Worm (Caenorhabditis elegans) whole organism, L1 larva: ENCODE data around the gene vha-7.
"Not testable (repeated sequence)": the region's sequence is repeated elsewhere in the genome, so short reads cannot be mapped to it uniquely, and the experiment has no call there.

ENCODE experiments used
- C16A3.4 ChIP-seq: fragments of 150-350 bp; optimal IDR thresholded peaks from 2 replicates; lab custom pipeline; 2014; ENCODE audit warnings: missing biosample characterization, missing genetic modification characterization
- C34B4.2 ChIP-seq: sonication (generic microtip); optimal IDR thresholded peaks from 2 replicates; lab custom pipeline; 2017; ENCODE audit warnings: mild to moderate bottlenecking, missing genetic modification characterization, missing compliant biosample characterization
- Y116A8C.19 ChIP-seq: sonication (generic microtip); optimal IDR thresholded peaks from 2 replicates; lab custom pipeline; 2016; ENCODE audit warnings: missing compliant biosample characterization, missing genetic modification characterization, borderline replicate concordance
- aha-1 ChIP-seq: fragments of 150-350 bp; optimal IDR thresholded peaks from 2 replicates; lab custom pipeline; 2014; ENCODE audit warnings: missing biosample characterization, missing genetic modification characterization
- aly-2 ChIP-seq: fragments of 150-350 bp; optimal IDR thresholded peaks from 2 replicates; lab custom pipeline; 2014; ENCODE audit warnings: missing biosample characterization, missing genetic modification characterization
- ceh-8 ChIP-seq: fragments of 200-800 bp; sonication (Bioruptor generic); optimal IDR thresholded peaks from 2 replicates; lab custom pipeline; 2018; ENCODE audit warnings: mild to moderate bottlenecking, missing genetic modification characterization, moderate library complexity, missing compliant biosample characterization
- ceh-90 ChIP-seq: sonication (generic microtip); optimal IDR thresholded peaks from 2 replicates; lab custom pipeline; 2016; ENCODE audit warnings: missing genetic modification characterization, missing compliant biosample characterization
- dpl-1 ChIP-seq, 3 experiments: fragments of 150-350 bp in 2 of 3; sonication (generic microtip) in 1 of 3; optimal IDR thresholded peaks; 2 replicates each; lab custom pipeline; 2014 to 2017; ENCODE audit warnings: missing biosample characterization in 3 of 3, missing genetic modification characterization in 3 of 3, missing genetic modification reagents in 3 of 3
- dsc-1 ChIP-seq: sonication (generic microtip); optimal IDR thresholded peaks from 2 replicates; lab custom pipeline; 2016; ENCODE audit warnings: mild to moderate bottlenecking, missing genetic modification characterization, missing compliant biosample characterization
- efl-1 ChIP-seq, 4 experiments: fragments of 150-350 bp; optimal IDR thresholded peaks in 3 of 4; peaks in 1 of 4; 1 replicate in 1 of 4; 2 replicates in 3 of 4; lab custom pipeline; 2014; ENCODE audit warnings: missing biosample characterization in 2 of 4, missing genetic modification characterization in 2 of 4, missing genetic modification reagents in 2 of 4
- egl-27 ChIP-seq, 2 experiments: fragments of 150-350 bp in 1 of 2; sonication (generic microtip); optimal IDR thresholded peaks; 3 replicates each; lab custom pipeline; 2017 to 2018; ENCODE audit warnings: missing biosample characterization in 2 of 2, missing genetic modification characterization in 2 of 2, missing genetic modification reagents in 2 of 2
- fkh-10 ChIP-seq: sonication (generic microtip); optimal IDR thresholded peaks from 2 replicates; lab custom pipeline; 2017; ENCODE audit warnings: missing biosample characterization, missing genetic modification reagents, missing genetic modification characterization
- irx-1 ChIP-seq: sonication (generic microtip); optimal IDR thresholded peaks from 2 replicates; lab custom pipeline; 2016; ENCODE audit warnings: missing genetic modification characterization, missing compliant biosample characterization
- isw-1 ChIP-seq: fragments of 200-800 bp; sonication (Bioruptor generic); IDR thresholded peaks from 2 replicates; pipeline ENCODE4 v1.3.6; 2022; ENCODE audit warnings: missing genetic modification characterization, missing compliant biosample characterization
- jun-1 ChIP-seq: fragments of 150-350 bp; optimal IDR thresholded peaks from 2 replicates; lab custom pipeline; 2014; ENCODE audit warnings: missing biosample characterization, missing genetic modification reagents, missing genetic modification characterization
- lin-14 ChIP-seq: fragments of 200-800 bp; sonication (Bioruptor generic); optimal IDR thresholded peaks from 2 replicates; lab custom pipeline; 2018; ENCODE audit warnings: mild to moderate bottlenecking, missing genetic modification characterization, moderate library complexity, missing compliant biosample characterization
- lin-15B ChIP-seq: fragments of 150-350 bp; sonication (generic microtip); optimal IDR thresholded peaks from 3 replicates; lab custom pipeline; 2014; ENCODE audit warnings: missing biosample characterization, missing genetic modification characterization
- lin-35 ChIP-seq, 2 experiments: fragments of 150-350 bp; optimal IDR thresholded peaks; 2 replicates each; lab custom pipeline; 2014; ENCODE audit warnings: missing biosample characterization in 2 of 2, missing genetic modification characterization in 2 of 2, missing genetic modification reagents in 2 of 2
- lsy-2 ChIP-seq, 2 experiments: fragments of 150-350 bp; optimal IDR thresholded peaks; 2 replicates each; lab custom pipeline; 2014; ENCODE audit warnings: missing biosample characterization in 2 of 2, missing genetic modification characterization in 2 of 2
- mdl-1 ChIP-seq, 2 experiments: fragments of 150-350 bp; optimal IDR thresholded peaks; 2 replicates each; lab custom pipeline; 2014 to 2017; ENCODE audit warnings: missing biosample characterization in 2 of 2, missing genetic modification characterization in 2 of 2, inconsistent platforms in 1 of 2
- mef-2 ChIP-seq: fragments of 150-350 bp; optimal IDR thresholded peaks from 2 replicates; lab custom pipeline; 2014; ENCODE audit warnings: missing biosample characterization, missing genetic modification characterization
- nhr-20 ChIP-seq: sonication (generic microtip); optimal IDR thresholded peaks from 2 replicates; lab custom pipeline; 2016; ENCODE audit warnings: mild to moderate bottlenecking, missing genetic modification characterization, missing compliant biosample characterization
- nhr-47 ChIP-seq: sonication (generic microtip); optimal IDR thresholded peaks from 2 replicates; lab custom pipeline; 2016; ENCODE audit warnings: mild to moderate bottlenecking, missing genetic modification characterization, moderate library complexity, missing compliant biosample characterization
- nhr-71 ChIP-seq: sonication (generic microtip); optimal IDR thresholded peaks from 2 replicates; lab custom pipeline; 2016; ENCODE audit warnings: mild to moderate bottlenecking, missing genetic modification characterization, moderate library complexity, missing compliant biosample characterization
- nhr-84 ChIP-seq: sonication (generic microtip); optimal IDR thresholded peaks from 2 replicates; lab custom pipeline; 2017; ENCODE audit warnings: missing biosample characterization, missing genetic modification characterization
- nhr-85 ChIP-seq: sonication (generic microtip); peaks from one replicate; lab custom pipeline; 2016; ENCODE audit warnings: missing genetic modification characterization, inconsistent platforms, missing compliant biosample characterization
- nhr-90 ChIP-seq: sonication (generic microtip); optimal IDR thresholded peaks from 2 replicates; lab custom pipeline; 2016; ENCODE audit warnings: mild to moderate bottlenecking, missing genetic modification characterization, missing compliant biosample characterization; ENCODE audit not compliant: poor library complexity
- pag-3 ChIP-seq: sonication (generic microtip); optimal IDR thresholded peaks from 2 replicates; lab custom pipeline; 2017; ENCODE audit warnings: missing genetic modification characterization, mild to moderate bottlenecking, missing compliant biosample characterization, antibody characterized with exemption, borderline replicate concordance; ENCODE audit not compliant: insufficient read depth
- rnt-1 ChIP-seq: sonication (generic microtip); optimal IDR thresholded peaks from 2 replicates; lab custom pipeline; 2016; ENCODE audit warnings: mild to moderate bottlenecking, missing genetic modification characterization, moderate library complexity, missing compliant biosample characterization
- skn-1 ChIP-seq: fragments of 150-350 bp; optimal IDR thresholded peaks from 2 replicates; lab custom pipeline; 2014; ENCODE audit warnings: missing biosample characterization, missing genetic modification characterization
- snpc-4 ChIP-seq: fragments of 150-350 bp; optimal IDR thresholded peaks from 2 replicates; lab custom pipeline; 2014; ENCODE audit warnings: missing biosample characterization, missing genetic modification characterization
- snu-23 ChIP-seq: sonication (generic microtip); optimal IDR thresholded peaks from 2 replicates; lab custom pipeline; 2016; ENCODE audit warnings: missing genetic modification characterization, missing compliant biosample characterization
- sox-4 ChIP-seq: sonication (generic microtip); optimal IDR thresholded peaks from 2 replicates; lab custom pipeline; 2016; ENCODE audit warnings: missing genetic modification characterization, missing compliant biosample characterization
- sup-37 ChIP-seq: fragments of 200-800 bp; sonication (Bioruptor generic); optimal IDR thresholded peaks from 2 replicates; lab custom pipeline; 2018; ENCODE audit warnings: mild to moderate bottlenecking, missing genetic modification characterization, missing compliant biosample characterization
- tbx-2 ChIP-seq: sonication (generic microtip); optimal IDR thresholded peaks from 2 replicates; lab custom pipeline; 2016; ENCODE audit warnings: missing genetic modification characterization, missing compliant biosample characterization
- tlp-1 ChIP-seq: fragments of 150-350 bp; optimal IDR thresholded peaks from 2 replicates; lab custom pipeline; 2014; ENCODE audit warnings: missing biosample characterization, missing genetic modification characterization
- unc-130 ChIP-seq: fragments of 150-350 bp; optimal IDR thresholded peaks from 2 replicates; lab custom pipeline; 2017; ENCODE audit warnings: missing biosample characterization, missing genetic modification characterization, inconsistent platforms
- unc-30 ChIP-seq: sonication (generic microtip); optimal IDR thresholded peaks from 2 replicates; lab custom pipeline; 2017; ENCODE audit warnings: missing biosample characterization, missing genetic modification characterization
- vab-15 ChIP-seq: sonication (generic microtip); optimal IDR thresholded peaks from 2 replicates; lab custom pipeline; 2017; ENCODE audit warnings: missing genotype, mild to moderate bottlenecking, missing genetic modification characterization, missing compliant biosample characterization
- ztf-4 ChIP-seq: fragments of 150-350 bp; optimal IDR thresholded peaks from 2 replicates; lab custom pipeline; 2014; ENCODE audit warnings: missing biosample characterization, missing genetic modification characterization

Gene vha-7

ce11 chrIV:12653094-12653493 is 12.8 kb downstream of the vha-7 start, which contains the start of the genes wdfy-3 and C26H9A.4 (continued):
- TF ChIP-seq sox-4 (tag; lab: Kevin White, UChicago) = no peak
- TF ChIP-seq lin-35 (GFP tag; optimal IDR thresholded peaks at IDR 0.05; lab: Kevin White, UChicago) = peak in 1 of 2 experiments; percentile 8
- no peak for TF ChIP-seq fkh-10 (GFP tag; lab: Kevin White, UChicago)
- no peak for TF ChIP-seq snu-23
- peak; percentile 17 for TF ChIP-seq skn-1 (tag; lab: Kevin White, UChicago)
- TF ChIP-seq C16A3.4 (tag; lab: Kevin White, UChicago) = no peak
- no peak for TF ChIP-seq Y116A8C.19
- TF ChIP-seq lin-15B = no peak
- no peak for TF ChIP-seq jun-1 (tag; lab: Kevin White, UChicago)
- TF ChIP-seq vab-15 (tag; lab: Kevin White, UChicago) = no peak
- no peak for TF ChIP-seq nhr-47 (tag; lab: Kevin White, UChicago)
- no peak for TF ChIP-seq mdl-1 (tag; optimal IDR thresholded peaks at IDR 0.05; lab: Kevin White, UChicago)
- TF ChIP-seq lin-14 (GFP tag; lab: Kevin White, UChicago) = no peak
- peak; percentile 9 for TF ChIP-seq tbx-2 (tag; lab: Kevin White, UChicago)
- TF ChIP-seq nhr-71 (tag; lab: Kevin White, UChicago) = peak; percentile 27
- TF ChIP-seq nhr-20 (tag; lab: Kevin White, UChicago) = no peak
- no peak for TF ChIP-seq irx-1 (tag; lab: Kevin White, UChicago)
- no peak for TF ChIP-seq tlp-1 (tag; lab: Kevin White, UChicago)
- no peak for TF ChIP-seq mef-2
- no peak for TF ChIP-seq unc-130 (tag; lab: Kevin White, UChicago)
- TF ChIP-seq unc-30 (tag; lab: Kevin White, UChicago) = no peak
- no peak for TF ChIP-seq sup-37 (GFP tag; lab: Kevin White, UChicago)
- TF ChIP-seq dpl-1 (GFP tag; optimal IDR thresholded peaks at IDR 0.05; lab: Kevin White, UChicago) = peak in 2 of 3 experiments; percentile 32 to 33
- no peak for TF ChIP-seq ztf-4
- TF ChIP-seq nhr-90 = peak; percentile 14
- no peak for TF ChIP-seq aly-2 (tag; lab: Kevin White, UChicago)
- no peak for TF ChIP-seq pag-3 (tag; lab: Kevin White, UChicago)
- TF ChIP-seq egl-27 (tag; optimal IDR thresholded peaks at IDR 0.05; lab: Kevin White, UChicago) = no peak
- no peak for TF ChIP-seq aha-1 (tag; lab: Kevin White, UChicago)
- no peak for TF ChIP-seq nhr-85

ce11 chrIV:12674700-12675099 is 34.4 kb downstream of the vha-7 start, which contains the start of gene T23B5.4:
Gene T23B5.4, plus strand, starts transcription at chrIV:12675000.
- TF ChIP-seq ztf-4 (no peak), ceh-90 (no peak), ceh-8 (GFP tag; lab: Kevin White, UChicago) (no peak), C34B4.2 (tag; lab: Kevin White, UChicago) (no peak), aly-2 (tag; lab: Kevin White, UChicago) (no peak)

- not testable (repeated sequence) for TF ChIP-seq nhr-84, nhr-20, C34B4.2 (tag; lab: Kevin White, UChicago)
Measured at ce11 chrIV:12677137-12677536, 36.9 kb downstream of the vha-7 start, which contains the start of gene T23B5.6. Gene T23B5.6, minus strand, starts transcription at chrIV:12677237.

ce11 chrIV:12684341-12684740 is 44.1 kb downstream of the vha-7 start, which contains the start of gene prmt-9:
Gene prmt-9, minus strand, starts transcription at chrIV:12684378.
- TF ChIP-seq snpc-4 (tag; lab: Kevin White, UChicago) (no peak), efl-1 (optimal IDR thresholded peaks at IDR 0.05; lab: Kevin White, UChicago) (peak in 1 of 2 experiments; percentile 61), efl-1 (GFP tag; optimal IDR thresholded peaks at IDR 0.05 in 1 of 2; lab: Kevin White, UChicago) (peak; percentile 75 to 94), lin-15B (peak; percentile 6), isw-1 (no peak), dpl-1 (GFP tag; optimal IDR thresholded peaks at IDR 0.05; lab: Kevin White, UChicago) (peak; percentile 20 to 77 (median 66)), rnt-1 (tag; lab: Kevin White, UChicago) (no peak), lin-35 (GFP tag; optimal IDR thresholded peaks at IDR 0.05; lab: Kevin White, UChicago) (peak; percentile 66 to 76), tbx-2 (tag; lab: Kevin White, UChicago) (no peak), dsc-1 (no peak), lsy-2 (tag; optimal IDR thresholded peaks at IDR 0.05; lab: Kevin White, UChicago) (peak in 1 of 2 experiments; percentile 38)
- TF ChIP-seq, all 84 proteins: peak for 5
